Fruit fly (Drosophila melanogaster): ENCODE measurements around the gene CG32579.

dm6 chrX:16309764-16310163 lies 13.3 kb upstream of the CG32579 start:
- TF ChIP-seq CG8632 (GFP tag; optimal IDR thresholded peaks at IDR 0.05): no peak
- TF ChIP-seq acj6 (GFP tag; optimal IDR thresholded peaks at IDR 0.05): no peak
- TF ChIP-seq Sox15 (GFP tag; optimal IDR thresholded peaks at IDR 0.05): no peak
- TF ChIP-seq dsx (GFP tag; optimal IDR thresholded peaks at IDR 0.05; ENCODE audit: poor library complexity, severe bottlenecking): no peak
- TF ChIP-seq CG6792 (GFP tag; optimal IDR thresholded peaks at IDR 0.05): no peak
- no peak for TF ChIP-seq topi (GFP tag; optimal IDR thresholded peaks at IDR 0.05)
- TF ChIP-seq Gug (GFP tag; IDR thresholded peaks at IDR 0.05): no peak
- TF ChIP-seq CG10631 (GFP tag; optimal IDR thresholded peaks at IDR 0.05): no peak
- TF ChIP-seq vri (GFP tag; optimal IDR thresholded peaks at IDR 0.05): no peak

Data from whole organism, prepupa.